Fruit fly (Drosophila melanogaster): Measurements from ENCODE around the gene CG4393.
A peak's percentile ranks its signal among the peaks of the same experiment; 100 is the strongest.

Gene CG4393

DNA sequence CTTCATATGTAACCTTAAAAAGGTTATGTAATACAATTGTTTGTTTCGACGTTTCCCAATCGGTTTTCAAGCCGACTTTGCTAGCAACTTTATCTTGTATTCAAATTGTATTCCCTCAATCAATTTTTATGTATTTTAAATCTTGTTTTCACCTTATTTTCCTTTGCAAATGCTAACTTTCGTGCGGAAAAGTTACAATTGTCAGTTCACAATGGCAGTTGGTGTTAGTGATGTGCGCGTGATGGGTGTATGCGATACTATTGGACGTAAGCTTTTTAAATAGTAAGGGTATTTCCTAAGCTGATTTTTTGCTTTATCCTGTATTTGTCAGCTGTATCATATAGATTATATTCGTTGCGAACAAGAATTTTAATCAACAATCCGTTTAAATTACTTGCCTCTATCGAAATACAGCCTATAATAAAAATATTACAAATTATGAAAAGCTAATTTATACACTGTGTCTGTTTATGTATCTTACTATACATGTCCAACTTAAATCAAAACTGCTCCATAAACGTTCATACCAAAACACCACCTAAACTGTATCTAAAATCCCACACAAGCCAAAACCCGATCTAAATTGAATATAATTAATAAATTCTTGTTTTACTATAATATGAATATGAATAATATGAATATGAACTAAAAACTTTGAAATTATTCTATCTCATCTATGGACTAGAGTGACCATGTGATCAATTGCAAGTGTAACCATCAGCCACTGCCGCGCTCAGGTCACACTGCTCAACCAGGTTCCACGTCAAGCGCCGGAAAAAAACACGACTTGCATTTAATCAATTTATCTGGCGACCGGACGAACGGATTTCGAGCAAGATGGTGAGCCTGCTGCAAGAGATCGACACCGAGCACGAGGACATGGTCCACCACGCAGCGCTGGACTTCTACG lies 28.5 kb downstream of the CG4393 start, which contains the start of the genes ATPsynCF6 and Sec13:
Gene ATPsynCF6 (minus strand): TSS at position 236 of the 910 bp plus-strand sequence.
Gene Sec13 (plus strand): TSS at position 450 of the 910 bp plus-strand sequence.
- no peak for TF ChIP-seq dl (GFP tag; optimal IDR thresholded peaks at IDR 0.05; ENCODE audit: insufficient read depth in 1 of 2, partially characterized antibody in 2 of 2)
- no peak for TF ChIP-seq CrebA (GFP tag; optimal IDR thresholded peaks at IDR 0.05; ENCODE audit: borderline replicate concordance)
- peak; percentile 44 for TF ChIP-seq Sp1 (GFP tag; optimal IDR thresholded peaks at IDR 0.05)
- no peak for TF ChIP-seq psq (GFP tag; optimal IDR thresholded peaks at IDR 0.05)
- no peak for TF ChIP-seq Dfd (GFP tag; optimal IDR thresholded peaks at IDR 0.05)
- TF ChIP-seq jim (GFP tag; optimal IDR thresholded peaks at IDR 0.05), result no peak
- TF ChIP-seq Mio (GFP tag; optimal IDR thresholded peaks at IDR 0.05), result no peak
- TF ChIP-seq Myc (optimal IDR thresholded peaks at IDR 0.05), result peak; percentile 36
- TF ChIP-seq tai (GFP tag; optimal IDR thresholded peaks at IDR 0.05), result no peak
- TF ChIP-seq woc (GFP tag; optimal IDR thresholded peaks at IDR 0.05), result peak; percentile 58
- no peak for TF ChIP-seq brk (GFP tag; optimal IDR thresholded peaks at IDR 0.05)
- no peak for TF ChIP-seq Dif (GFP tag; optimal IDR thresholded peaks at IDR 0.05; ENCODE audit: partially characterized antibody)
- TF ChIP-seq ey (GFP tag; optimal IDR thresholded peaks at IDR 0.05), result peak; percentile 14
- TF ChIP-seq CG32264 (GFP tag; optimal IDR thresholded peaks at IDR 0.05), result no peak
- peak in 1 of 2 experiments; percentile 77 for TF ChIP-seq foxo (GFP tag; optimal IDR thresholded peaks at IDR 0.05)
- peak; percentile 68 for TF ChIP-seq sage (GFP tag; optimal IDR thresholded peaks at IDR 0.05)
- no peak for TF ChIP-seq lola (GFP tag; optimal IDR thresholded peaks at IDR 0.05)
- no peak for TF ChIP-seq N (GFP tag; optimal IDR thresholded peaks at IDR 0.05)
- no peak for TF ChIP-seq dmrt93B (GFP tag; optimal IDR thresholded peaks at IDR 0.05)
- peak; percentile 52 for TF ChIP-seq rgr (GFP tag; optimal IDR thresholded peaks at IDR 0.05)
- TF ChIP-seq HLH106 (tag; optimal IDR thresholded peaks at IDR 0.05), result peak; percentile 57
- TF ChIP-seq Jra (GFP tag; optimal IDR thresholded peaks at IDR 0.05), result no peak
- TF ChIP-seq GATAd (GFP tag; optimal IDR thresholded peaks at IDR 0.05), result no peak
- TF ChIP-seq Hr83 (GFP tag; optimal IDR thresholded peaks at IDR 0.05; ENCODE audit: poor library complexity, severe bottlenecking), result peak; percentile 53
- peak; percentile 25 for TF ChIP-seq fru (GFP tag; optimal IDR thresholded peaks at IDR 0.05)
- TF ChIP-seq usp (GFP tag; optimal IDR thresholded peaks at IDR 0.05), result no peak
- peak; percentile 48 for TF ChIP-seq h (GFP tag; optimal IDR thresholded peaks at IDR 0.05)
- TF ChIP-seq CG9705 (GFP tag; optimal IDR thresholded peaks at IDR 0.05), result peak; percentile 53
- no peak for TF ChIP-seq dsf (GFP tag; optimal IDR thresholded peaks at IDR 0.05; ENCODE audit: borderline replicate concordance)
- TF ChIP-seq Rel (GFP tag; optimal IDR thresholded peaks at IDR 0.05), result no peak
- no peak for TF ChIP-seq Rel (tag; optimal IDR thresholded peaks at IDR 0.05)
- no peak for TF ChIP-seq sv (GFP tag; optimal IDR thresholded peaks at IDR 0.05)

DNA sequence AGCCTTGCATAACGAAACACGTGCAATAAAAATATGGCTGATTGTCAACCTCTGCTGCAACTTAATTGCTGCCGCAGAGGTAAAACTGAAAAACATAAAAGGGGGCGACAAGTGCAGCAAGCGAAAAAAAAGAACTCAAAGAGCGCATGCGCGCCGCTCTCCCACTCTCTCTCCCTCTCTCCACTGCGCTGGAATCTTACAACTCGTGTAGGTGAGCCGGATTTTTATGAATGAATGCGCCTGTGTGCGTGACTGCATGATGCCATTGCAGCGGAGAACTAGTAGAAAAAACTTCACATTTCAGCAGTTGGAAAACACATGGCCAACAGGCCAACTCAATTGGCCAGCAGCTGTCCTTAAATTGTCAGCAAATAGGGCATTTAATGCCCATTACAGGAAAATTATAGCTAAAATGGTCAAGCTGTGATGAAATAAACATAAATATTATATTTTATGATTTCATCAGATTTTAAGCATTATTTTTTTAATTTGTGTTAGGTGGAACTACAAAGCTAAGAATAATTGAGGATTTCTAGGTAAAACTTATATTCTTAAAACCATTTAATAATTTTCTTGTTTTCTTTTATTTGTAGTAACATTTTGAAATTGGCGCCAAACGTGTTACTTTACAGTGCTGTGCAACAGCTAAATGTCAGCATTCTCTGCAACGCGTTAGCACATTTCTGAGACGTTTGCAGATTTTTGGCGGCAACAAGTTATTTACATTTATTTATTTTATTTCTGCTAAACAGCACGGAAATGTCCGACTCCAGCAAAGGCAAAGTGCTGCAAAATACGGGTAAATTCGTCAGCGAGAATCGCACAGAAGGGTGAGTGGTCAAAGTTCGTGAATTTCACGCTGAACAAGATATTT lies 36.9 kb downstream of the CG4393 start, which contains the start of gene PolE1:
Gene PolE1 (plus strand): TSS at position 697 of the 874 bp plus-strand sequence.
- no peak for TF ChIP-seq CG32264 (GFP tag; optimal IDR thresholded peaks at IDR 0.05)
- TF ChIP-seq GATAd (GFP tag; optimal IDR thresholded peaks at IDR 0.05), result no peak
- TF ChIP-seq foxo (GFP tag; optimal IDR thresholded peaks at IDR 0.05), result peak in 1 of 2 experiments; percentile 34
- peak; percentile 95 for TF ChIP-seq fru (GFP tag; optimal IDR thresholded peaks at IDR 0.05)
- peak; percentile 12 for TF ChIP-seq HLH106 (tag; optimal IDR thresholded peaks at IDR 0.05)
- TF ChIP-seq rgr (GFP tag; optimal IDR thresholded peaks at IDR 0.05), result peak; percentile 47
- TF ChIP-seq sage (GFP tag; optimal IDR thresholded peaks at IDR 0.05), result no peak
- TF ChIP-seq dl (GFP tag; optimal IDR thresholded peaks at IDR 0.05; ENCODE audit: insufficient read depth in 1 of 2, partially characterized antibody in 2 of 2), result peak in 1 of 2 experiments; percentile 9
- peak; percentile 68 for TF ChIP-seq Hr83 (GFP tag; optimal IDR thresholded peaks at IDR 0.05; ENCODE audit: poor library complexity, severe bottlenecking)
- peak; percentile 8 for TF ChIP-seq OdsH (GFP tag; optimal IDR thresholded peaks at IDR 0.05)
- TF ChIP-seq Rel (GFP tag; optimal IDR thresholded peaks at IDR 0.05), result no peak
- peak; percentile 14 for TF ChIP-seq Rel (tag; optimal IDR thresholded peaks at IDR 0.05)
- peak; percentile 24 for TF ChIP-seq h (GFP tag; optimal IDR thresholded peaks at IDR 0.05)
- no peak for TF ChIP-seq lola (GFP tag; optimal IDR thresholded peaks at IDR 0.05)
- TF ChIP-seq Myc (optimal IDR thresholded peaks at IDR 0.05), result peak; percentile 4
- TF ChIP-seq CG9705 (GFP tag; optimal IDR thresholded peaks at IDR 0.05), result peak; percentile 5

All from whole organism, wandering third instar larva.